Worm (Caenorhabditis elegans) whole organism, late embryonic: Measurements from ENCODE around the gene F59D6.1.

ENCODE experiments used
- ceh-34 ChIP-seq: sonication (generic microtip); optimal IDR thresholded peaks from 2 replicates; lab custom pipeline; 2016; ENCODE audit warnings: mild to moderate bottlenecking, missing genetic modification characterization, missing compliant biosample characterization
- hlh-8 ChIP-seq: sonication (generic microtip); optimal IDR thresholded peaks from 2 replicates; lab custom pipeline; 2016; ENCODE audit warnings: missing genotype, missing genetic modification characterization, missing compliant biosample characterization

DNA sequence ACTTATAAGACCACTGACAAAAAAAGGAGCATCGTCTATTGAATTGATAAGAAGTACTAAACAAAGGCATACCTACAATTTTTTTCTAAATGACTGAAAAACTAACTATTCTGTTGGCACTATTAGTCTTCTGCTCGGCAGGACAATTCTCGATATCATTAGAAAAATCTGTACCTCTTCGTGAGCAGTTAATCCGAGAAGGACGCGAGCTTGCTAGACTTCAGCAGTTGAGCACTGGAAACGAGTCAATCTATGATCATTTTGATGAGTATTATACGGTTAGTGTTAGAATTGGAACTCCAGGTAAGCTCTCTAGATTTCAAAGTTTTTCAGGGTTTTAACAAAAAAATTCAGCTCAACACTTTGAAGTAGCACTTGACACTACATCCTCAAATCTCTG is 16.7 kb upstream of the F59D6.1 start, which contains the start of gene asp-7:
- no peak for TF ChIP-seq hlh-8
- TF ChIP-seq ceh-34: no peak
